Fruit fly (Drosophila melanogaster): ENCODE results near the gene Cap-D3.

The Cap-D3 gene

dm6 chr2L:5551538-5551937, 25.8 kb downstream of the Cap-D3 start, which contains the start of gene CG18269:
TSS of gene CG18269 (plus strand) at chr2L:5551838.
- TF ChIP-seq Sin3A (optimal IDR thresholded peaks at IDR 0.05) (no peak), insv (optimal IDR thresholded peaks at IDR 0.05) (no peak), h (optimal IDR thresholded peaks at IDR 0.05) (no peak), psq (optimal IDR thresholded peaks at IDR 0.05) (no peak), Myc (optimal IDR thresholded peaks at IDR 0.05) (no peak), ttk (optimal IDR thresholded peaks at IDR 0.05) (no peak)

- TF ChIP-seq insv (optimal IDR thresholded peaks at IDR 0.05) = no peak
- TF ChIP-seq Sin3A (optimal IDR thresholded peaks at IDR 0.05) = no peak
Observed at dm6 chr2L:5553750-5554149, 28.0 kb downstream of the Cap-D3 start, which contains the start of the genes CG14013 and CG14017. TSS of gene CG14013 (minus strand) at chr2L:5553850. TSS of gene CG14017 (plus strand) at chr2L:5553897.

dm6 chr2L:5554818-5555217, 29.1 kb downstream of the Cap-D3 start, which contains the start of gene GluRIIA:
TSS of gene GluRIIA (plus strand) at chr2L:5555072.
- TF ChIP-seq psq (optimal IDR thresholded peaks at IDR 0.05) (no peak), Myc (optimal IDR thresholded peaks at IDR 0.05) (no peak), Sin3A (optimal IDR thresholded peaks at IDR 0.05) (no peak)

dm6 chr2L:5558809-5559392, 33.2 kb downstream of the Cap-D3 start, which contains the start of gene GluRIIB:
TSS of gene GluRIIB (plus strand) at chr2L:5559342.
- TF ChIP-seq h (optimal IDR thresholded peaks at IDR 0.05) (no peak), ttk (optimal IDR thresholded peaks at IDR 0.05) (no peak), Myc (optimal IDR thresholded peaks at IDR 0.05) (no peak), insv (optimal IDR thresholded peaks at IDR 0.05) (no peak), psq (optimal IDR thresholded peaks at IDR 0.05) (no peak), Sin3A (optimal IDR thresholded peaks at IDR 0.05) (no peak)

- TF ChIP-seq insv (optimal IDR thresholded peaks at IDR 0.05) = no peak
- TF ChIP-seq Myc (optimal IDR thresholded peaks at IDR 0.05) = no peak
- TF ChIP-seq ttk (optimal IDR thresholded peaks at IDR 0.05) = no peak
- no peak for TF ChIP-seq psq (optimal IDR thresholded peaks at IDR 0.05)
- no peak for TF ChIP-seq h (optimal IDR thresholded peaks at IDR 0.05)
- no peak for TF ChIP-seq Sin3A (optimal IDR thresholded peaks at IDR 0.05)
Observed at dm6 chr2L:5567103-5567502, 41.4 kb downstream of the Cap-D3 start.

- no peak for TF ChIP-seq h (optimal IDR thresholded peaks at IDR 0.05)
- no peak for TF ChIP-seq psq (optimal IDR thresholded peaks at IDR 0.05)
- no peak for TF ChIP-seq insv (optimal IDR thresholded peaks at IDR 0.05)
- TF ChIP-seq Myc (optimal IDR thresholded peaks at IDR 0.05) = no peak
- no peak for TF ChIP-seq Sin3A (optimal IDR thresholded peaks at IDR 0.05)
- no peak for TF ChIP-seq ttk (optimal IDR thresholded peaks at IDR 0.05)
Observed at dm6 chr2L:5569503-5569902, 43.8 kb downstream of the Cap-D3 start.

dm6 chr2L:5581016-5581415, 55.3 kb downstream of the Cap-D3 start, which contains the start of gene CG14011:
TSS of gene CG14011 (minus strand) at chr2L:5581116.
- TF ChIP-seq ttk (optimal IDR thresholded peaks at IDR 0.05) = no peak
- TF ChIP-seq psq (optimal IDR thresholded peaks at IDR 0.05) = no peak
- TF ChIP-seq Sin3A (optimal IDR thresholded peaks at IDR 0.05) = no peak
- TF ChIP-seq insv (optimal IDR thresholded peaks at IDR 0.05) = no peak

Data from Kc167 (cell line).